Worm (Caenorhabditis elegans): Measurements from ENCODE around the gene adbp-1.

The adbp-1 gene

ce11 chrII:11443862-11444261 lies at the start of gene adbp-1:
Gene adbp-1 (plus strand): TSS chrII:11444162.
- TF ChIP-seq snpc-4 (tag; optimal IDR thresholded peaks at IDR 0.05) (no peak), sptf-1 (tag; optimal IDR thresholded peaks at IDR 0.05) (no peak), lin-13 (tag; optimal IDR thresholded peaks at IDR 0.05) (no peak), sem-2 (GFP tag; optimal IDR thresholded peaks at IDR 0.05) (no peak), unc-62 (GFP tag; optimal IDR thresholded peaks at IDR 0.05) (no peak)

- TF ChIP-seq flh-1 (GFP tag; optimal IDR thresholded peaks at IDR 0.05): no peak
- peak; percentile 93 for TF ChIP-seq ces-1 (GFP tag; optimal IDR thresholded peaks at IDR 0.05)
- no peak for TF ChIP-seq pha-4 (tag; optimal IDR thresholded peaks at IDR 0.05)
- TF ChIP-seq mab-5 (tag; optimal IDR thresholded peaks at IDR 0.05): no peak
- TF ChIP-seq tbx-8 (GFP tag; optimal IDR thresholded peaks at IDR 0.05): no peak
- TF ChIP-seq blmp-1 (tag; optimal IDR thresholded peaks at IDR 0.05): no peak
Observed at ce11 chrII:11396217-11396616, 47.7 kb upstream of the adbp-1 start.

DNA sequence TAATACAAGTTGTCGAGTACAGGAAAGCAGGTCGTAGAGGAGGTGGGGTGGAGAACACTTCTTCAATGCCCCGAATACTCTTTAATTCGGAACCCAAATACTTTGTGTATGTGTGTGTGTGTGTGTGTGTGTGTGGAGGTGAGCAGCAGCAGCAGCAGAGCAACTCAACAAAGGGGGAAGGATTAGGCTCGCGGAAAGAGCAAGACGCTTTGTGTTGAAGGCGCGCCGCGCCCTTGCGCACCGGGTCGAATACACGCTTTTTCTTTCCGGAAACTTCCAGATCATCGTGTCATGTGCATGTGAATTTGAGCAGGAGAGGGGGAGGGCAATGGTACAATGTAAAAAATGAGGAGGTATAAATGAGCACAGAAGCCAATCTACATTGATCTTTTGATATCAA lies 45.2 kb upstream of the adbp-1 start:
- TF ChIP-seq zip-8 (tag; optimal IDR thresholded peaks at IDR 0.05) (no peak), mls-2 (tag; optimal IDR thresholded peaks at IDR 0.05) (peak; percentile 19), nhr-28 (tag; optimal IDR thresholded peaks at IDR 0.05) (no peak), pha-4 (tag; optimal IDR thresholded peaks at IDR 0.05) (peak; percentile 2), sptf-1 (tag; optimal IDR thresholded peaks at IDR 0.05) (peak; percentile 29), snpc-4 (tag; optimal IDR thresholded peaks at IDR 0.05) (no peak)

DNA sequence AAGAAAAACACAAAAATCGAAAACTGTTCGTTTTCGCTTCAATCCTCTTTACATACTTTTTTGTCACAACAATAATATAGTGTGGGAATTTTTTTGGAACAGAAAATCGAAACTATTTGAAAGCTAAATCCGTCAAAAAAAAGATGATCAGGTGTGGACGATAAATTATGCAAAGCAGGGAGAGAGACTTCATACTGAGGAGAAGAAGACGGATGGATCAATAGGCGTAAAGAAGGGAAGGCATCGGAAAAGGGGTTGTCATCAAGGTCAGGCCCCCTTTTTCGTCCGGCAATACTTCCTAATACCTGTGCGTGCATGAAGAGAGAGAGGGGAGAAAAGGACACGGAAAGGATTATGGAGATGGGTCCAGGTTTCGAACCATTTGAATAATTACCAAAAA lies 43.6 kb upstream of the adbp-1 start:
- TF ChIP-seq nhr-2 (tag; optimal IDR thresholded peaks at IDR 0.05): peak; percentile 41
- TF ChIP-seq ces-1 (GFP tag; optimal IDR thresholded peaks at IDR 0.05): no peak
- TF ChIP-seq nhr-12 (tag; optimal IDR thresholded peaks at IDR 0.05): no peak
- no peak for TF ChIP-seq pha-4 (tag; optimal IDR thresholded peaks at IDR 0.05)
- no peak for TF ChIP-seq elt-1 (tag; optimal IDR thresholded peaks at IDR 0.05; ENCODE audit: borderline replicate concordance, insufficient read depth)

DNA sequence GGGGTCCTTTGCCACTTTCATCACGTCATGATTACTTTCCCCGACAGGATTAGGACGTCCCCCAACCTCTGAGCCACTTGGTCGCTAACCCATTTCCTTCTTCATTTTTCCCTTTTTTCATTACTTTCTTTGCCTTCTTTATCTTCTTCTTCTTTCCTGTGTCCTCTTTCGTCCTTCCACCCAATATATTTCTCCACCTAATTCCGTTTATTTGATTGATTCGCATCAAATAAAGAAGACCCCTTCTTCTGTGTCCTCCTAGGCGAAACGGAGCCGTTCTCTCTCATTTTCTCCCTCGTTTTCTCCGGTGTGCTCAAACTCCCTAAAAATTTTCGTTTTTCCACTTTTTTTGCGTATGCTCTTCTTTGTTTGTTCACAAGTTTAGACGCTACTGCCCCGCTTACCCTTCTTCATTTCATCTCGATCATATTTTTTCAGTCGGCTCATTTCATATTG lies 34.3 kb upstream of the adbp-1 start, which contains the start of gene C05D12.7:
TSS of gene C05D12.7 (plus strand) at position 406 of the 456 bp plus-strand sequence.
- TF ChIP-seq unc-39 (tag; optimal IDR thresholded peaks at IDR 0.05) (no peak), ces-1 (GFP tag; optimal IDR thresholded peaks at IDR 0.05) (peak; percentile 78), elt-1 (tag; optimal IDR thresholded peaks at IDR 0.05; ENCODE audit: borderline replicate concordance, insufficient read depth) (no peak)

- TF ChIP-seq ham-2 (GFP tag; optimal IDR thresholded peaks at IDR 0.05): no peak
- TF ChIP-seq pha-4 (tag; optimal IDR thresholded peaks at IDR 0.05): no peak
- no peak for TF ChIP-seq sem-2 (GFP tag; optimal IDR thresholded peaks at IDR 0.05)
- TF ChIP-seq nhr-2 (tag; optimal IDR thresholded peaks at IDR 0.05): no peak
- TF ChIP-seq M03D4.4 (tag; optimal IDR thresholded peaks at IDR 0.05): no peak
- TF ChIP-seq tbx-8 (GFP tag; optimal IDR thresholded peaks at IDR 0.05): no peak
- TF ChIP-seq mls-2 (tag; optimal IDR thresholded peaks at IDR 0.05): no peak
- TF ChIP-seq zip-8 (tag; optimal IDR thresholded peaks at IDR 0.05): no peak
- TF ChIP-seq flh-1 (GFP tag; optimal IDR thresholded peaks at IDR 0.05): no peak
- no peak for TF ChIP-seq nhr-12 (tag; optimal IDR thresholded peaks at IDR 0.05)
- TF ChIP-seq nhr-76 (tag; optimal IDR thresholded peaks at IDR 0.05): no peak
- TF ChIP-seq drap-1 (GFP tag; optimal IDR thresholded peaks at IDR 0.05): no peak
- TF ChIP-seq unc-39 (tag; optimal IDR thresholded peaks at IDR 0.05): no peak
- TF ChIP-seq unc-120 (tag; optimal IDR thresholded peaks at IDR 0.05; ENCODE audit: poor library complexity, severe bottlenecking): no peak
- TF ChIP-seq unc-62 (GFP tag; optimal IDR thresholded peaks at IDR 0.05): no peak
- TF ChIP-seq nhr-237 (tag; optimal IDR thresholded peaks at IDR 0.05): no peak
- no peak for TF ChIP-seq blmp-1 (tag; optimal IDR thresholded peaks at IDR 0.05)
- TF ChIP-seq mep-1 (tag; optimal IDR thresholded peaks at IDR 0.05): no peak
Observed at ce11 chrII:11415672-11416071, 28.3 kb upstream of the adbp-1 start, which contains the start of gene C05D12.1. Gene C05D12.1 (minus strand): TSS chrII:11415772.

ce11 chrII:11417999-11418398 lies 26.0 kb upstream of the adbp-1 start, which contains the start of gene C05D12.2:
Gene C05D12.2 (plus strand): TSS chrII:11418299.
- TF ChIP-seq cnd-1 (tag; optimal IDR thresholded peaks at IDR 0.05) (no peak), mab-5 (tag; optimal IDR thresholded peaks at IDR 0.05) (no peak), lsy-2 (tag; optimal IDR thresholded peaks at IDR 0.05) (no peak), unc-120 (tag; optimal IDR thresholded peaks at IDR 0.05; ENCODE audit: poor library complexity, severe bottlenecking) (no peak), flh-1 (GFP tag; optimal IDR thresholded peaks at IDR 0.05) (no peak), nhr-12 (tag; optimal IDR thresholded peaks at IDR 0.05) (no peak), ceh-43 (GFP tag; optimal IDR thresholded peaks at IDR 0.05) (no peak), elt-3 (tag; optimal IDR thresholded peaks at IDR 0.05) (no peak), nhr-237 (tag; optimal IDR thresholded peaks at IDR 0.05) (no peak)
